ENCODE assay signal across 1 fruit fly cellular context in genomic region chr2L:2382971-2383370, dm6.
TF ChIP-seq lines count a peak whose summit lies in the region.

PIG-Wa (plus strand) TSS chr2L:2383202.

TF ChIP-seq in whole organism, embryonic, 481 proteins besides CTCF, POLR2A, EP300 and RAD21 (continued from another document):
- TF ChIP-seq Nf-YA (GFP tag; IDR thresholded peaks at IDR 0.05; lab: Robert Waterston, UW) = no peak
- TF ChIP-seq Dp (GFP tag; optimal IDR thresholded peaks at IDR 0.05; lab: Kevin White, UChicago) = peak; percentile 91
- no peak for TF ChIP-seq CG11456 (GFP tag; IDR thresholded peaks at IDR 0.05; lab: Robert Waterston, UW)
- no peak for TF ChIP-seq CG14965 (GFP tag; optimal IDR thresholded peaks at IDR 0.05; lab: Kevin White, UChicago; ENCODE audit: borderline replicate concordance)
- no peak for TF ChIP-seq CG17612 (GFP tag; IDR thresholded peaks at IDR 0.05; lab: Robert Waterston, UW)
- TF ChIP-seq hkb (optimal IDR thresholded peaks at IDR 0.05; lab: Kevin White, UChicago) = no peak
- TF ChIP-seq hkb (GFP tag; IDR thresholded peaks at IDR 0.05; lab: Robert Waterston, UW) = no peak
- no peak for TF ChIP-seq CG9727 (GFP tag; optimal IDR thresholded peaks at IDR 0.05; lab: Kevin White, UChicago)
- no peak for TF ChIP-seq CG4820 (GFP tag; optimal IDR thresholded peaks at IDR 0.05; lab: Kevin White, UChicago)
- no peak for TF ChIP-seq bcd (GFP tag; optimal IDR thresholded peaks at IDR 0.05; lab: Kevin White, UChicago)
- no peak for TF ChIP-seq tin (GFP tag; optimal IDR thresholded peaks at IDR 0.05; lab: Kevin White, UChicago)
- TF ChIP-seq Hey (tag; optimal IDR thresholded peaks at IDR 0.05; lab: Kevin White, UChicago) = no peak
- no peak for TF ChIP-seq CG11696 (GFP tag; IDR thresholded peaks at IDR 0.05; lab: Robert Waterston, UW)
- TF ChIP-seq pb (GFP tag; optimal IDR thresholded peaks at IDR 0.05; lab: Kevin White, UChicago) = no peak
- no peak for TF ChIP-seq Mrtf (GFP tag; IDR thresholded peaks at IDR 0.05; lab: Robert Waterston, UW)
- no peak for TF ChIP-seq btn (GFP tag; optimal IDR thresholded peaks at IDR 0.05; lab: Kevin White, UChicago)
- no peak for TF ChIP-seq CG14441 (GFP tag; IDR thresholded peaks at IDR 0.05; lab: Robert Waterston, UW)
- TF ChIP-seq CG9609 (GFP tag; optimal IDR thresholded peaks at IDR 0.05; lab: Kevin White, UChicago) = no peak
- no peak for TF ChIP-seq CG2129 (GFP tag; IDR thresholded peaks at IDR 0.05; lab: Robert Waterston, UW; ENCODE audit: partially characterized antibody)
- TF ChIP-seq CG8388 (GFP tag; optimal IDR thresholded peaks at IDR 0.05; lab: Kevin White, UChicago) = no peak
- TF ChIP-seq Scr (GFP tag; IDR thresholded peaks at IDR 0.05; lab: Robert Waterston, UW; ENCODE audit: partially characterized antibody) = peak; percentile 40; the same call in 1 of the 2 replicates
- TF ChIP-seq CG32532 (GFP tag; IDR thresholded peaks at IDR 0.05; lab: Robert Waterston, UW) = no peak
- TF ChIP-seq zen2 (GFP tag; IDR thresholded peaks at IDR 0.05; lab: Robert Waterston, UW; ENCODE audit: partially characterized antibody) = no peak; the same call in 2 of the 3 replicates
- TF ChIP-seq Taf1 (GFP tag; IDR thresholded peaks at IDR 0.05; lab: Robert Waterston, UW) = no peak
- no peak for TF ChIP-seq CG14667 (GFP tag; IDR thresholded peaks at IDR 0.05; lab: Robert Waterston, UW)
- TF ChIP-seq Eip74EF (GFP tag; optimal IDR thresholded peaks at IDR 0.05; lab: Kevin White, UChicago) = no peak
- TF ChIP-seq HLHmδ (GFP tag; optimal IDR thresholded peaks at IDR 0.05; lab: Kevin White, UChicago) = no peak
- TF ChIP-seq Mes4 (GFP tag; optimal IDR thresholded peaks at IDR 0.05; lab: Kevin White, UChicago) = no peak
- TF ChIP-seq CG11560 (tag; IDR thresholded peaks at IDR 0.05; lab: Robert Waterston, UW) = no peak
- TF ChIP-seq YL-1 (GFP tag; optimal IDR thresholded peaks at IDR 0.05; lab: Kevin White, UChicago) = peak; percentile 8
- TF ChIP-seq Chrac-16 (GFP tag; optimal IDR thresholded peaks at IDR 0.05; lab: Kevin White, UChicago) = no peak
- TF ChIP-seq CG15514 (GFP tag; optimal IDR thresholded peaks at IDR 0.05; lab: Kevin White, UChicago) = peak; percentile 17
- TF ChIP-seq Dll (GFP tag; IDR thresholded peaks at IDR 0.05; lab: Robert Waterston, UW; ENCODE audit: partially characterized antibody) = 0 out of 4 replicates have a peak, but pooled peaks have one; percentile 17
- TF ChIP-seq fu2 (GFP tag; optimal IDR thresholded peaks at IDR 0.05; lab: Kevin White, UChicago) = no peak
- no peak for TF ChIP-seq Usf (GFP tag; optimal IDR thresholded peaks at IDR 0.05; lab: Kevin White, UChicago)
- no peak for TF ChIP-seq CG12219 (GFP tag; optimal IDR thresholded peaks at IDR 0.05; lab: Kevin White, UChicago)
- no peak for TF ChIP-seq CG12942 (GFP tag; optimal IDR thresholded peaks at IDR 0.05; lab: Kevin White, UChicago)
- TF ChIP-seq CG1832 (GFP tag; optimal IDR thresholded peaks at IDR 0.05; lab: Kevin White, UChicago) = no peak
- TF ChIP-seq E2f1 (GFP tag; IDR thresholded peaks at IDR 0.05; lab: Robert Waterston, UW) = no peak
- TF ChIP-seq fd96Cb (tag; optimal IDR thresholded peaks at IDR 0.05; lab: Kevin White, UChicago) = no peak
- TF ChIP-seq CG8765 (GFP tag; IDR thresholded peaks at IDR 0.05; lab: Robert Waterston, UW) = no peak
- no peak for TF ChIP-seq Gug (GFP tag; IDR thresholded peaks at IDR 0.05; lab: Robert Waterston, UW)
- TF ChIP-seq CG34376 (GFP tag; optimal IDR thresholded peaks at IDR 0.05; lab: Kevin White, UChicago) = no peak
- no peak for TF ChIP-seq Fer3 (tag; optimal IDR thresholded peaks at IDR 0.05; lab: Kevin White, UChicago)
- no peak for TF ChIP-seq psq (GFP tag; optimal IDR thresholded peaks at IDR 0.05; lab: Kevin White, UChicago)
- no peak for TF ChIP-seq org-1 (GFP tag; optimal IDR thresholded peaks at IDR 0.05; lab: Kevin White, UChicago)
- TF ChIP-seq Max (GFP tag; optimal IDR thresholded peaks at IDR 0.05; lab: Kevin White, UChicago) = no peak
- TF ChIP-seq CG18764 (GFP tag; optimal IDR thresholded peaks at IDR 0.05; lab: Kevin White, UChicago) = no peak
- TF ChIP-seq pan (optimal IDR thresholded peaks at IDR 0.05; lab: Kevin White, UChicago) = no peak
- TF ChIP-seq pan (GFP tag; optimal IDR thresholded peaks at IDR 0.05 in 1 of 2, IDR thresholded peaks at IDR 0.05 in 1 of 2) = no peak
- TF ChIP-seq CG10209 (GFP tag; optimal IDR thresholded peaks at IDR 0.05; lab: Kevin White, UChicago) = no peak
- peak; percentile 55; the same call in 2 of the 3 replicates for TF ChIP-seq CG16813 (GFP tag; IDR thresholded peaks at IDR 0.05; lab: Robert Waterston, UW; ENCODE audit: partially characterized antibody)
